Worm (Caenorhabditis elegans): Measurements from ENCODE around the gene cest-3.

cest-3 gene

DNA sequence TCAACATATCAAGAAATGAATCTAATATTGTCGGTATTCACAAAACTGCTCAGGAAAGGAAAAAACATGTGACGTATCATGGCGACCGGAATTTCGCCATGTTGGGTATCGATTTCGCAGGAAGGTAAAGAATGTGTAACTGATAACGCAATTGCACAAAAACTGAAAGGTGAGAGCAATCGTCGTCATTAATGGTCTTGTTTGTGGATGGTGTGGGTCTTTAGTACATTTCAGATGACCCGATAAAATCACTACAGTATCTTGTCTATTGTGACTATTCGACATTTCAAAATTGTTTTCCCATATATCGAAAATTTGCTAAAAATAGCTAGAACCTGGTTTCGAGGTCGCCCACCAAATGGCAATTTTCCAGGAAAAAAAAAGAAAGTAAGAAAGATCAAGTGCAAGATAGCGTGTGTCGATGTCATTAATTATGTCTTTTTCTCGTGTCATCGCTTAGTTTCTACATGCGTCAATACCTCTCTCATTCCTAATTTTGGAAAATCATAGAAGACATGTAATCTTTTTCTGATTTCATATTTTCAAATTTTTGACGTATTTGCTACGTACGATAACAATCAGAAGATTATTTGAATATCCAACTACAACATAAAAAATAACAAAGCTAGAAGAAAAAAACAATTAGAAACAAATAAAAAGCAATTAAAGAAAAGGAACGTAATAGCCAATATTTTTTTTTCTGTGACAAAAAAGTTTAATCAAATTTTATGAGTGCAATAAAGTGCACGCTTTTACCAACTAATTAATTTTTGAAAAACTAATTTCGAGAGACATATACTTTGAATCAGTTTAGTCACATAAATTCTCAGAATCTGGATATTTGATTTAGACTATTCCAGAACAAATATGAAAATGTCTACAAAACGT is 31.1 kb upstream of the cest-3 start:
- TF ChIP-seq ceh-44 (GFP tag; IDR thresholded peaks at IDR 0.05) (no peak), nhr-111 (GFP tag; optimal IDR thresholded peaks at IDR 0.05) (no peak), zfp-2 (tag; optimal IDR thresholded peaks at IDR 0.05) (no peak), ces-1 (GFP tag; optimal IDR thresholded peaks at IDR 0.05) (no peak), cey-2 (tag; optimal IDR thresholded peaks at IDR 0.05; ENCODE audit: borderline replicate concordance, insufficient read depth) (no peak), set-16 (GFP tag; IDR thresholded peaks at IDR 0.05) (no peak), Y75B8A.6 (GFP tag; IDR thresholded peaks at IDR 0.05) (no peak), aha-1 (tag) (peak; percentile 73), pqm-1 (tag; optimal IDR thresholded peaks at IDR 0.05) (peak; percentile 33), ceh-32 (tag; optimal IDR thresholded peaks at IDR 0.05; ENCODE audit: poor library complexity) (no peak), mep-1 (tag; optimal IDR thresholded peaks at IDR 0.05) (peak; percentile 40), ZK337.2 (GFP tag; IDR thresholded peaks at IDR 0.05) (no peak), dmd-6 (GFP tag; IDR thresholded peaks at IDR 0.05) (peak; percentile 51), Y105C5A.15 (GFP tag; IDR thresholded peaks at IDR 0.05) (no peak), F44E2.7 (GFP tag; IDR thresholded peaks at IDR 0.05) (no peak), daf-8 (GFP tag; IDR thresholded peaks at IDR 0.05) (no peak), lin-39 (tag; optimal IDR thresholded peaks at IDR 0.05) (peak; percentile 24), unc-62 (GFP tag; optimal IDR thresholded peaks at IDR 0.05 in 1 of 2) (peak in 1 of 2 experiments; percentile 97), unc-62 (tag; optimal IDR thresholded peaks at IDR 0.05) (no peak), lsy-2 (tag; optimal IDR thresholded peaks at IDR 0.05) (peak in 1 of 2 experiments; percentile 10), egl-43 (GFP tag; IDR thresholded peaks at IDR 0.05) (no peak), dve-1 (tag; optimal IDR thresholded peaks at IDR 0.05; ENCODE audit: insufficient read depth) (peak; percentile 45), nhr-11 (tag; optimal IDR thresholded peaks at IDR 0.05) (no peak), spr-3 (GFP tag; optimal IDR thresholded peaks at IDR 0.05) (no peak), ama-1 (optimal IDR thresholded peaks at IDR 0.05) (no peak), mdt-29 (GFP tag; IDR thresholded peaks at IDR 0.05) (no peak), F10B5.3 (tag; optimal IDR thresholded peaks at IDR 0.05) (no peak), nhr-76 (tag; optimal IDR thresholded peaks at IDR 0.05) (no peak), pha-4 (GFP tag; IDR thresholded peaks at IDR 0.05) (no peak), pha-4 (tag; optimal IDR thresholded peaks at IDR 0.05) (no peak), nhr-10 (tag; optimal IDR thresholded peaks at IDR 0.05) (no peak), daf-12 (tag; optimal IDR thresholded peaks at IDR 0.05) (no peak), daf-16 (GFP tag; optimal IDR thresholded peaks at IDR 0.05) (no peak), daf-16 (tag; optimal IDR thresholded peaks at IDR 0.05) (peak; percentile 65), lin-15B (tag; optimal IDR thresholded peaks at IDR 0.05) (no peak), zip-2 (tag; optimal IDR thresholded peaks at IDR 0.05) (no peak), madf-5 (GFP tag; IDR thresholded peaks at IDR 0.05) (no peak), duxl-1 (tag; optimal IDR thresholded peaks at IDR 0.05; ENCODE audit: poor library complexity) (no peak), nhr-28 (tag; optimal IDR thresholded peaks at IDR 0.05) (peak; percentile 59), nhr-6 (tag; optimal IDR thresholded peaks at IDR 0.05) (no peak), nhr-102 (tag; optimal IDR thresholded peaks at IDR 0.05) (no peak), zip-11 (GFP tag; IDR thresholded peaks at IDR 0.05) (no peak), aly-2 (tag; optimal IDR thresholded peaks at IDR 0.05) (no peak), ztf-7 (tag; optimal IDR thresholded peaks at IDR 0.05) (no peak), F37D6.2 (tag; optimal IDR thresholded peaks at IDR 0.05) (no peak), mxl-3 (GFP tag; optimal IDR thresholded peaks at IDR 0.05) (no peak), T26A8.4 (GFP tag; IDR thresholded peaks at IDR 0.05) (no peak), tra-1 (GFP tag; IDR thresholded peaks at IDR 0.05) (0 out of 2 replicates have a peak, but pooled peaks have one; percentile 28), nhr-48 (tag; optimal IDR thresholded peaks at IDR 0.05) (no peak), ctbp-1 (GFP tag; IDR thresholded peaks at IDR 0.05) (no peak), php-3 (GFP tag; IDR thresholded peaks at IDR 0.05) (no peak)

Measured in whole organism, L4 larva.